Comparison of ENCODE assay signal across 1 fruit fly cellular context in the genomic region with DNA sequence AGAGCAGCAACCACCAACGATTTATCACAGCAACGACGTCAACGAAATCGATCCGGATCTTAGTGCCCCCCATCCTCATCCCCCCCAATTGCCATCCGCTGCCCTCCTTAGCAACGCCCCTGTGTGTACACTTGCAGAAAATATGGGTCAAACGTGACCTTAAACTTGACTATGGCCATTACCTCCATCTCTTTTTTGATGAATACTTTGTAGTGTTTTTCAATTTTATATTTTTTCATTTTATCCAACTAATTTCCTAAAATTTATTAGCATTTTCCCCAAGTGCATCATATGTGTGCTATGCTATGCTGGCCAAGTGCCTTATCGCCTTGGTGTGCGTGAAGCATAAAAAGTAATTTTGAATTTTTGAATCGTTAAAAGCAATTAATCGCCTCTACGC.
TF ChIP-seq lines count a peak whose summit lies in the region.

No protein-coding gene starts in this region.

TF ChIP-seq in whole organism, embryonic, 481 proteins besides CTCF, POLR2A, EP300 and RAD21 (continued from another document):
- TF ChIP-seq pb (GFP tag; optimal IDR thresholded peaks at IDR 0.05; lab: Kevin White, UChicago) (no peak), sima (GFP tag; optimal IDR thresholded peaks at IDR 0.05; lab: Kevin White, UChicago) (no peak), ems (GFP tag; optimal IDR thresholded peaks at IDR 0.05; lab: Kevin White, UChicago) (peak; percentile 0), Xrp1 (GFP tag; IDR thresholded peaks at IDR 0.05; lab: Robert Waterston, UW) (peak; percentile 32; the same call in 1 of the 2 replicates), Chrac-16 (GFP tag; optimal IDR thresholded peaks at IDR 0.05; lab: Kevin White, UChicago) (no peak), D (optimal IDR thresholded peaks at IDR 0.05; lab: Kevin White, UChicago) (no peak), D (GFP tag; optimal IDR thresholded peaks at IDR 0.05; lab: Kevin White, UChicago) (peak; percentile 10), E2f2 (GFP tag; IDR thresholded peaks at IDR 0.05; lab: Robert Waterston, UW) (no peak), grau (tag; optimal IDR thresholded peaks at IDR 0.05; lab: Kevin White, UChicago) (peak; percentile 15), CG2116 (GFP tag; optimal IDR thresholded peaks at IDR 0.05; lab: Kevin White, UChicago) (no peak), gsb (GFP tag; IDR thresholded peaks at IDR 0.05; lab: Robert Waterston, UW) (no peak), twi (tag; optimal IDR thresholded peaks at IDR 0.05; lab: Kevin White, UChicago) (no peak), Dfd (GFP tag; optimal IDR thresholded peaks at IDR 0.05; lab: Kevin White, UChicago) (no peak), CG16863 (GFP tag; optimal IDR thresholded peaks at IDR 0.05; lab: Kevin White, UChicago) (no peak), CG4617 (GFP tag; optimal IDR thresholded peaks at IDR 0.05; lab: Kevin White, UChicago; ENCODE audit: borderline replicate concordance) (no peak), CG30403 (GFP tag; optimal IDR thresholded peaks at IDR 0.05; lab: Kevin White, UChicago) (peak; percentile 11), CG4707 (GFP tag; optimal IDR thresholded peaks at IDR 0.05; lab: Kevin White, UChicago) (no peak), tup (GFP tag; optimal IDR thresholded peaks at IDR 0.05; lab: Kevin White, UChicago) (no peak), CG10431 (GFP tag; optimal IDR thresholded peaks at IDR 0.05; lab: Kevin White, UChicago) (no peak), row (GFP tag; IDR thresholded peaks at IDR 0.05; lab: Robert Waterston, UW) (peak; percentile 52), CG3838 (GFP tag; optimal IDR thresholded peaks at IDR 0.05; lab: Kevin White, UChicago) (no peak), lab (GFP tag; optimal IDR thresholded peaks at IDR 0.05; lab: Kevin White, UChicago) (peak; percentile 24), pros (GFP tag; optimal IDR thresholded peaks at IDR 0.05; lab: Kevin White, UChicago) (no peak), CG17361 (GFP tag; IDR thresholded peaks at IDR 0.05; lab: Robert Waterston, UW) (no peak), CG7745 (tag; optimal IDR thresholded peaks at IDR 0.05; lab: Kevin White, UChicago) (no peak), vvl (GFP tag; IDR thresholded peaks at IDR 0.05; lab: Robert Waterston, UW) (peak; percentile 68), Oli (tag; optimal IDR thresholded peaks at IDR 0.05; lab: Kevin White, UChicago) (no peak), MBD-R2 (GFP tag; IDR thresholded peaks at IDR 0.05; lab: Robert Waterston, UW) (no peak), CG4730 (GFP tag; IDR thresholded peaks at IDR 0.05; lab: Robert Waterston, UW) (0 out of 2 replicates have a peak, but pooled peaks have one; percentile 19), Meics (GFP tag; optimal IDR thresholded peaks at IDR 0.05; lab: Kevin White, UChicago) (no peak), nerfin-1 (tag; optimal IDR thresholded peaks at IDR 0.05; lab: Kevin White, UChicago) (no peak), dysf (GFP tag; IDR thresholded peaks at IDR 0.05; lab: Robert Waterston, UW) (peak; percentile 40; the same call in 2 of the 3 replicates), slp2 (GFP tag; optimal IDR thresholded peaks at IDR 0.05; lab: Kevin White, UChicago) (no peak), CG17912 (GFP tag; optimal IDR thresholded peaks at IDR 0.05; lab: Kevin White, UChicago) (no peak), CG4854 (GFP tag; optimal IDR thresholded peaks at IDR 0.05; lab: Kevin White, UChicago) (no peak), CG10366 (GFP tag; IDR thresholded peaks at IDR 0.05; lab: Robert Waterston, UW) (peak; percentile 21; the same call in 1 of the 2 replicates), CG9876 (GFP tag; optimal IDR thresholded peaks at IDR 0.05; lab: Kevin White, UChicago) (no peak), oc (tag; optimal IDR thresholded peaks at IDR 0.05; lab: Kevin White, UChicago) (no peak), MESR4 (GFP tag; optimal IDR thresholded peaks at IDR 0.05; lab: Kevin White, UChicago) (no peak), esg (GFP tag; conservative IDR thresholded peaks at IDR 0.05; lab: Robert Waterston, UW) (peak; percentile 31; the same call in 1 of the 2 replicates), fu2 (GFP tag; optimal IDR thresholded peaks at IDR 0.05; lab: Kevin White, UChicago) (no peak), HmgD (GFP tag; optimal IDR thresholded peaks at IDR 0.05; lab: Kevin White, UChicago) (no peak), gro (GFP tag; optimal IDR thresholded peaks at IDR 0.05; lab: Kevin White, UChicago) (no peak), CG1603 (tag; optimal IDR thresholded peaks at IDR 0.05; lab: Kevin White, UChicago) (peak; percentile 25), ci (GFP tag; IDR thresholded peaks at IDR 0.05; lab: Robert Waterston, UW) (peak; percentile 63; the same call in 1 of the 3 replicates), fd3F (GFP tag; optimal IDR thresholded peaks at IDR 0.05; lab: Kevin White, UChicago) (no peak), CG2202 (tag; optimal IDR thresholded peaks at IDR 0.05; lab: Kevin White, UChicago) (no peak), org-1 (GFP tag; optimal IDR thresholded peaks at IDR 0.05; lab: Kevin White, UChicago) (no peak), CG31365 (tag; optimal IDR thresholded peaks at IDR 0.05; lab: Kevin White, UChicago) (no peak), ash1 (GFP tag; optimal IDR thresholded peaks at IDR 0.05; lab: Kevin White, UChicago) (no peak), CG8290 (GFP tag; optimal IDR thresholded peaks at IDR 0.05; lab: Kevin White, UChicago) (no peak), CG8290 (tag; optimal IDR thresholded peaks at IDR 0.05; lab: Kevin White, UChicago) (no peak), dan (GFP tag; IDR thresholded peaks at IDR 0.05; lab: Robert Waterston, UW) (no peak), danr (GFP tag; IDR thresholded peaks at IDR 0.05; lab: Robert Waterston, UW) (no peak), tin (GFP tag; optimal IDR thresholded peaks at IDR 0.05; lab: Kevin White, UChicago) (peak; percentile 19), CG8359 (GFP tag; optimal IDR thresholded peaks at IDR 0.05; lab: Kevin White, UChicago; ENCODE audit: borderline replicate concordance) (no peak), Six4 (GFP tag; optimal IDR thresholded peaks at IDR 0.05; lab: Kevin White, UChicago) (no peak), CG6854 (GFP tag; optimal IDR thresholded peaks at IDR 0.05; lab: Kevin White, UChicago) (no peak), CG12071 (GFP tag; optimal IDR thresholded peaks at IDR 0.05; lab: Kevin White, UChicago) (no peak), pzg (GFP tag; optimal IDR thresholded peaks at IDR 0.05; lab: Kevin White, UChicago) (no peak), CG11560 (tag; IDR thresholded peaks at IDR 0.05; lab: Robert Waterston, UW) (no peak), Gsc (GFP tag; IDR thresholded peaks at IDR 0.05; lab: Robert Waterston, UW) (no peak), CG4404 (GFP tag; IDR thresholded peaks at IDR 0.05; lab: Robert Waterston, UW) (no peak), CG8924 (tag; optimal IDR thresholded peaks at IDR 0.05; lab: Kevin White, UChicago) (no peak), dpn (GFP tag; optimal IDR thresholded peaks at IDR 0.05; lab: Kevin White, UChicago) (peak in 1 of 2 experiments; percentile 14), C15 (GFP tag; IDR thresholded peaks at IDR 0.05; lab: Robert Waterston, UW) (no peak), CG34224 (GFP tag; IDR thresholded peaks at IDR 0.05; lab: Robert Waterston, UW; ENCODE audit: partially characterized antibody) (no peak), Dref (GFP tag; IDR thresholded peaks at IDR 0.05; lab: Robert Waterston, UW) (no peak), zf30C (GFP tag; optimal IDR thresholded peaks at IDR 0.05; lab: Kevin White, UChicago) (no peak), CG7963 (GFP tag; IDR thresholded peaks at IDR 0.05; lab: Robert Waterston, UW; ENCODE audit: partially characterized antibody) (no peak), Lpt (GFP tag; optimal IDR thresholded peaks at IDR 0.05; lab: Kevin White, UChicago) (no peak), CG42726 (GFP tag; IDR thresholded peaks at IDR 0.05; lab: Robert Waterston, UW; ENCODE audit: partially characterized antibody) (no peak), gt (GFP tag; IDR thresholded peaks at IDR 0.05; lab: Robert Waterston, UW) (no peak), Awh (GFP tag; IDR thresholded peaks at IDR 0.05; lab: Robert Waterston, UW) (no peak), ac (GFP tag; optimal IDR thresholded peaks at IDR 0.05; lab: Kevin White, UChicago) (no peak), Mad (GFP tag; optimal IDR thresholded peaks at IDR 0.05; lab: Kevin White, UChicago) (no peak), CG2712 (tag; optimal IDR thresholded peaks at IDR 0.05; lab: Kevin White, UChicago) (peak; percentile 58), NFAT (GFP tag; IDR thresholded peaks at IDR 0.05; lab: Robert Waterston, UW) (no peak)
TF ChIP-seq in whole organism, embryonic: peak in this region for 92.
